Worm (Caenorhabditis elegans) whole organism, L2 larva: ENCODE data around the gene gpa-17.
"Not testable (repeated sequence)": the region's sequence is repeated elsewhere in the genome, so short reads cannot be mapped to it uniquely, and the experiment has no call there.

Experiments used
- C34F6.9 ChIP-seq: fragments of 150-350 bp; optimal IDR thresholded peaks from 2 replicates; lab custom pipeline; 2014; ENCODE audit warnings: missing biosample characterization, missing genetic modification characterization
- ZK546.5 ChIP-seq: sonication (generic microtip); optimal IDR thresholded peaks from 2 replicates; lab custom pipeline; 2017; ENCODE audit warnings: missing biosample characterization, missing genetic modification characterization
- aly-2 ChIP-seq: fragments of 150-350 bp; optimal IDR thresholded peaks from 2 replicates; lab custom pipeline; 2014; ENCODE audit warnings: missing biosample characterization, missing genetic modification characterization
- blmp-1 ChIP-seq: sonication (generic microtip); optimal IDR thresholded peaks from 2 replicates; lab custom pipeline; 2017; ENCODE audit warnings: missing genetic modification characterization, mild to moderate bottlenecking, missing compliant biosample characterization, antibody characterized with exemption, moderate library complexity; ENCODE audit not compliant: insufficient read depth
- ceh-16 ChIP-seq: fragments of 150-350 bp; optimal IDR thresholded peaks from 2 replicates; lab custom pipeline; 2014; ENCODE audit warnings: missing biosample characterization, missing genetic modification characterization
- ceh-82 ChIP-seq: fragments of 150-350 bp; optimal IDR thresholded peaks from 2 replicates; lab custom pipeline; 2014; ENCODE audit warnings: missing biosample characterization, missing genetic modification characterization
- crh-2 ChIP-seq: sonication (generic microtip); optimal IDR thresholded peaks from 2 replicates; lab custom pipeline; 2017; ENCODE audit warnings: missing biosample characterization, missing genetic modification characterization
- dmd-4 ChIP-seq: sonication (generic microtip); optimal IDR thresholded peaks from 2 replicates; lab custom pipeline; 2017; ENCODE audit warnings: missing biosample characterization, missing genetic modification characterization
- egl-27 ChIP-seq: sonication (generic microtip); optimal IDR thresholded peaks from 3 replicates; lab custom pipeline; 2017; ENCODE audit warnings: missing biosample characterization, missing genetic modification reagents, missing genetic modification characterization
- elt-1 ChIP-seq: fragments of 150-350 bp; optimal IDR thresholded peaks from 2 replicates; lab custom pipeline; 2014; ENCODE audit warnings: missing biosample characterization, missing genetic modification characterization
- fos-1 ChIP-seq: fragments of 150-350 bp; optimal IDR thresholded peaks from 2 replicates; lab custom pipeline; 2014; ENCODE audit warnings: missing biosample characterization, missing genetic modification characterization
- gmeb-1 ChIP-seq: fragments of 150-350 bp; optimal IDR thresholded peaks from 2 replicates; lab custom pipeline; 2014; ENCODE audit warnings: missing biosample characterization, missing genetic modification characterization
- lin-13 ChIP-seq: fragments of 150-350 bp; optimal IDR thresholded peaks from 2 replicates; lab custom pipeline; 2014; ENCODE audit warnings: missing biosample characterization, missing genetic modification reagents, missing genetic modification characterization
- lsy-2 ChIP-seq, 2 experiments: fragments of 150-350 bp in 1 of 2; sonication (generic microtip) in 1 of 2; optimal IDR thresholded peaks; 2 replicates each; lab custom pipeline; 2014 to 2017; ENCODE audit warnings: missing biosample characterization in 2 of 2, missing genetic modification characterization in 2 of 2
- mab-5 ChIP-seq: fragments of 150-350 bp; optimal IDR thresholded peaks from 2 replicates; lab custom pipeline; 2014; ENCODE audit warnings: missing biosample characterization, missing genetic modification characterization
- nhr-129 ChIP-seq: fragments of 150-350 bp; optimal IDR thresholded peaks from 2 replicates; lab custom pipeline; 2014; ENCODE audit warnings: missing biosample characterization, missing genetic modification characterization
- nhr-21 ChIP-seq: fragments of 150-350 bp; optimal IDR thresholded peaks from 2 replicates; lab custom pipeline; 2014; ENCODE audit warnings: missing biosample characterization, missing genetic modification characterization
- nhr-23 ChIP-seq: fragments of 150-350 bp; optimal IDR thresholded peaks from 2 replicates; lab custom pipeline; 2014; ENCODE audit warnings: missing biosample characterization, missing genetic modification reagents, missing genetic modification characterization
- nhr-25 ChIP-seq: fragments of 150-350 bp; sonication (generic microtip); optimal IDR thresholded peaks from 3 replicates; lab custom pipeline; 2014; ENCODE audit warnings: missing biosample characterization, missing genetic modification characterization
- nhr-77 ChIP-seq: fragments of 150-350 bp; optimal IDR thresholded peaks from 2 replicates; lab custom pipeline; 2014; ENCODE audit warnings: missing biosample characterization, missing genetic modification characterization
- peb-1 ChIP-seq: fragments of 150-350 bp; optimal IDR thresholded peaks from 2 replicates; lab custom pipeline; 2014; ENCODE audit warnings: missing biosample characterization, missing genetic modification characterization
- skn-1 ChIP-seq: sonication (generic microtip); optimal IDR thresholded peaks from 2 replicates; lab custom pipeline; 2017; ENCODE audit warnings: missing biosample characterization, missing genetic modification characterization
- snpc-4 ChIP-seq: fragments of 150-350 bp; optimal IDR thresholded peaks from 2 replicates; lab custom pipeline; 2014; ENCODE audit warnings: missing biosample characterization, missing genetic modification characterization
- unc-39 ChIP-seq: fragments of 150-350 bp; optimal IDR thresholded peaks from 2 replicates; lab custom pipeline; 2014; ENCODE audit warnings: missing biosample characterization, missing genetic modification characterization
- unc-55 ChIP-seq: fragments of 150-350 bp; sonication (generic microtip); optimal IDR thresholded peaks from 3 replicates; lab custom pipeline; 2014; ENCODE audit warnings: missing biosample characterization, missing genetic modification reagents, missing genetic modification characterization
- unc-62 ChIP-seq: fragments of 150-350 bp; optimal IDR thresholded peaks from 2 replicates; lab custom pipeline; 2014; ENCODE audit warnings: missing biosample characterization, missing genetic modification reagents, missing genetic modification characterization
- zag-1 ChIP-seq: fragments of 150-350 bp; optimal IDR thresholded peaks from 2 replicates; lab custom pipeline; 2014; ENCODE audit warnings: missing biosample characterization, missing genetic modification characterization
- ztf-1 ChIP-seq: fragments of 200-800 bp; sonication (Bioruptor generic); conservative IDR thresholded peaks from 2 replicates; pipeline ENCODE4 v1.3.6; 2022; ENCODE audit warnings: missing genetic modification characterization, missing compliant biosample characterization
- ztf-11 ChIP-seq: sonication (generic microtip); optimal IDR thresholded peaks from 2 replicates; lab custom pipeline; 2017; ENCODE audit warnings: missing biosample characterization, missing genetic modification characterization
- ztf-4 ChIP-seq: fragments of 150-350 bp; optimal IDR thresholded peaks from 2 replicates; lab custom pipeline; 2014; ENCODE audit warnings: missing biosample characterization, missing genetic modification characterization

The gpa-17 gene

DNA sequence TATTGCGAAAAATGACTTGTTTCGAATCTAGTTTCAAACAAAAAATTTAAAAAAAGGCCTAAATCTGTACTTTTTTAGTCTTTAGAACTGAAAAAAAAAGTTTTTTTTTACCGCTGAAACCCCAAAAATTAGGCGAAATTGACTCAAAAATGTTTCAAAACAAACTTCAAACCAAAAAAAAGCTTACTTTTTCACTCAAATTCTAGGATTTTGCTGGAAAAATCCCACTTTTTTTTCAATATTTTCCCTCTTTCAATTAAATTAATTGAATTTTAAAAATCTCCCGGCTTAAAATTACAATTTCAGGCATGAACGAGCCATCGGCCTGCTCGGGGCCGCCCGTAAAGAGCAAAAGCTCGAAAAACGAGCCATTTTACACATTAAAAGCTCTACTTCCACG, 11.4 kb downstream of the gpa-17 start, which contains the start of gene mdt-19:
TSS of gene mdt-19 (plus strand) at position 301 of the 400 bp plus-strand sequence.
- TF ChIP-seq ZK546.5 (tag; lab: Kevin White, UChicago): no peak
- TF ChIP-seq unc-39 (tag; lab: Kevin White, UChicago): no peak
- no peak for TF ChIP-seq ztf-11
- no peak for TF ChIP-seq nhr-77 (tag; lab: Kevin White, UChicago)
- TF ChIP-seq fos-1 (tag; lab: Kevin White, UChicago): no peak
- TF ChIP-seq egl-27 (tag; lab: Kevin White, UChicago): no peak
- no peak for TF ChIP-seq ztf-4
- no peak for TF ChIP-seq blmp-1 (tag; lab: Kevin White, UChicago)
- no peak for TF ChIP-seq unc-55

DNA sequence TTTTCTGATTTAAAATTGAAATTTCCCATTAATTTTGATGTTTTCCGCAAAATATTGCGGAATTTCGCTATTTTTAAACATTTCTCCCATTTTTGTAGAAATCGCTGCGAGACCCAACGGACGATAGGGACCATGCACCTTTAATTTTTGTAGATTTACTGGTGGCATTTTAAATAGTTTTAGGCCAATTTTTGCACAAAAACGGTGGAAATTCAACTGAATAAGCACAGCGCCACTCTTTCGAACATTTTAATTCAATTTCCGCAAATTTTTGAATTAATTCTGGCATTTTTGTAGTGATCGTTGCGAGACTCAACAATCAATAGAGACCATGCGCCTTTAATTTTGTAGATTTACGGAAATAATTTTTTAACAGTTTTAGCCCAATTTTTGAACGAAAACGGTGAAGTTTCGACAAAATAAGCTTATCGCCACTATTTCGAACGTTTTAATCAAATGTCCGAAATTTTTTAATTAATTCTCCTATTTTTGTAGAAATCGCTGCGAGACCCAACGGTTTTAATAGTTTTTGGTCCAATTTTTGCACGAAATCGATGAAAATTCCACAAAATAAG, 12.2 kb downstream of the gpa-17 start:
- no peak for TF ChIP-seq lin-13 (GFP tag; lab: Kevin White, UChicago)

ce11 chrIII:2603671-2604070, 17.3 kb downstream of the gpa-17 start, which contains the start of gene Y71H2B.11:
Gene Y71H2B.11 (plus strand): TSS chrIII:2603971.
- TF ChIP-seq nhr-129 (tag; lab: Kevin White, UChicago) (no peak), zag-1 (tag; lab: Kevin White, UChicago) (no peak), ZK546.5 (tag; lab: Kevin White, UChicago) (no peak)

- TF ChIP-seq ceh-16 (tag; lab: Kevin White, UChicago); unc-55; ztf-4: not testable (repeated sequence)
These were observed 21.4 kb downstream of the gpa-17 start, which contains the start of gene Y71H2B.5 for ce11 chrIII:2607717-2608116. Gene Y71H2B.5 (plus strand): TSS chrIII:2608017.

DNA sequence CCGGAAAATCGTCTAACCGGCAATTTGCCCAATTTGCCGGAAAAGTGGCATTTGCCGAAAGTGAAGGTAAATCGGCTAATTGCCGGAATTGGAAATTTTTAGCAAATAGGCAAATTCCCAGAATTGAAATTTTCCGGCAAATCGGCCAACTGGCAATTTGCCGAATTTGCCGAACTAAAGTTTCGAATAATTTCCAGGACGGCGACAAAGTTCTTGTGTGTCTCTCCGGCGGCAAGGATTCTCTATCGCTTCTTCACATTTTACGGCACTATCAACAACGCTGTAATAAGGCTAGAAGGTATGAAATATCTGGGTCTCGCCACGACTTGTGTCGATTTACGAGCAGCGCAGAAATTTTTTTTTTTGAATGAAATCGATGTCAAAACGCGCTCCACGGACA, 29.9 kb downstream of the gpa-17 start:
- TF ChIP-seq nhr-23 (tag; lab: Kevin White, UChicago): no peak
- TF ChIP-seq nhr-129 (tag; lab: Kevin White, UChicago): no peak
- TF ChIP-seq unc-55: no peak
- TF ChIP-seq unc-62 (GFP tag; lab: Kevin White, UChicago): no peak
- TF ChIP-seq gmeb-1 (tag; lab: Kevin White, UChicago): no peak
- no peak for TF ChIP-seq elt-1 (tag; lab: Kevin White, UChicago)
- TF ChIP-seq nhr-21 (tag; lab: Kevin White, UChicago): no peak
- no peak for TF ChIP-seq aly-2 (tag; lab: Kevin White, UChicago)
- no peak for TF ChIP-seq snpc-4 (tag; lab: Kevin White, UChicago)
- TF ChIP-seq nhr-77 (tag; lab: Kevin White, UChicago): no peak
- TF ChIP-seq C34F6.9 (tag; lab: Kevin White, UChicago): no peak
- no peak for TF ChIP-seq mab-5
- no peak for TF ChIP-seq fos-1 (tag; lab: Kevin White, UChicago)
- TF ChIP-seq lin-13 (GFP tag; lab: Kevin White, UChicago): no peak
- TF ChIP-seq ztf-1 (GFP tag; lab: Robert Waterston, UW): no peak
- TF ChIP-seq peb-1 (tag; lab: Kevin White, UChicago): no peak
- TF ChIP-seq, all 48 proteins: peak for 0

ce11 chrIII:2618663-2619062, 32.3 kb downstream of the gpa-17 start, which contains the start of gene Y71H2B.4:
Gene Y71H2B.4 (plus strand): TSS chrIII:2618963.
- no peak for TF ChIP-seq skn-1
- TF ChIP-seq ceh-82: no peak
- no peak for TF ChIP-seq dmd-4
- TF ChIP-seq ztf-11: no peak

DNA sequence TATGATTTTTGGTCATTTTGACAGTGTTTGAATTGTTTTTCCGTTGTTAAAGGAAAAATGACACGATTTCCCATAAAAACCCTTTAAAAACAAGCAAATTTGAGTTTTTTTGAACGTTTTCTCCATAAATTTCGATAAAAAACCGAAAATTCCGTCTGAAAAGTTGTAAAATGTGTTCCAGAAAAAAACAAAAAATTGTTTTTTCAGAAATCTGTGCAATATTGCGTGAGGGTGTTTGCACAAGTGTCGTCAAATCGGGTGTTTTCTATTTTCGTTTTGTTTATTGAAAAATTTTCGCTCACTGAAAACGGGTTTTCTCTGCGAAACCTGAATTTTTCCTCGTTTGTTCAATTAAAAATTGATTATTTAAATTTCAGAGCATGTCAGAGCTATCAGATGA, 33.2 kb downstream of the gpa-17 start, which contains the start of gene ppfr-4:
TSS of gene ppfr-4 (plus strand) at position 378 of the 400 bp plus-strand sequence.
- TF ChIP-seq ztf-11: no peak
- TF ChIP-seq crh-2 (tag; lab: Kevin White, UChicago): peak; percentile 1
- TF ChIP-seq unc-55: peak; percentile 41
- peak; percentile 6 to 66 for TF ChIP-seq lsy-2 (tag; optimal IDR thresholded peaks at IDR 0.05; lab: Kevin White, UChicago)
- TF ChIP-seq nhr-25 (tag; lab: Kevin White, UChicago): peak; percentile 19
- TF ChIP-seq, all 48 proteins: peak for 4
